Worm (Caenorhabditis elegans) whole organism, mixed stage, embryonic: ENCODE data around the gene T06D8.10.

ENCODE experiments used
- M03D4.4 ChIP-seq: sonication (generic microtip); optimal IDR thresholded peaks from 2 replicates; lab custom pipeline; 2017; ENCODE audit warnings: mild to moderate bottlenecking, missing genetic modification characterization, missing compliant biosample characterization
- bed-3 ChIP-seq: fragments of 200-800 bp; sonication (Bioruptor generic); optimal IDR thresholded peaks from 3 replicates; lab custom pipeline; 2018; ENCODE audit warnings: mild to moderate bottlenecking, missing genetic modification characterization, moderate library complexity, missing compliant biosample characterization
- blmp-1 ChIP-seq: fragments of 150-350 bp; optimal IDR thresholded peaks from 2 replicates; lab custom pipeline; 2014; ENCODE audit warnings: missing biosample characterization, missing genetic modification characterization
- ceh-39 ChIP-seq: fragments of 150-350 bp; optimal IDR thresholded peaks from 2 replicates; lab custom pipeline; 2014; ENCODE audit warnings: missing biosample characterization, missing genetic modification characterization
- ceh-43 ChIP-seq: fragments of 200-800 bp; sonication (Bioruptor generic); optimal IDR thresholded peaks from 2 replicates; lab custom pipeline; 2018; ENCODE audit warnings: mild to moderate bottlenecking, missing genetic modification characterization, moderate library complexity, missing compliant biosample characterization
- ceh-83 ChIP-seq: fragments of 200-800 bp; sonication (Bioruptor generic); optimal IDR thresholded peaks from 2 replicates; lab custom pipeline; 2018; ENCODE audit warnings: mild to moderate bottlenecking, missing genetic modification characterization, missing compliant biosample characterization
- ces-1 ChIP-seq: fragments of 150-350 bp; optimal IDR thresholded peaks from 2 replicates; lab custom pipeline; 2014; ENCODE audit warnings: missing biosample characterization, missing genetic modification reagents, missing genetic modification characterization
- cnd-1 ChIP-seq: fragments of 200-800 bp; sonication (Bioruptor generic); optimal IDR thresholded peaks from 2 replicates; lab custom pipeline; 2018; ENCODE audit warnings: mild to moderate bottlenecking, missing genetic modification characterization, missing compliant biosample characterization
- drap-1 ChIP-seq: fragments of 200-800 bp; sonication (Bioruptor generic); optimal IDR thresholded peaks from 3 replicates; lab custom pipeline; 2018; ENCODE audit warnings: mild to moderate bottlenecking, missing genetic modification characterization, missing compliant biosample characterization
- elt-1 ChIP-seq: sonication (generic microtip); optimal IDR thresholded peaks from 2 replicates; lab custom pipeline; 2017; ENCODE audit warnings: missing genetic modification characterization, mild to moderate bottlenecking, missing compliant biosample characterization, antibody characterized with exemption, moderate library complexity, borderline replicate concordance; ENCODE audit not compliant: insufficient read depth
- elt-3 ChIP-seq: fragments of 150-350 bp; optimal IDR thresholded peaks from 2 replicates; lab custom pipeline; 2014; ENCODE audit warnings: missing biosample characterization, missing genetic modification characterization
- flh-1 ChIP-seq: fragments of 200-800 bp; sonication (Bioruptor generic); optimal IDR thresholded peaks from 2 replicates; lab custom pipeline; 2018; ENCODE audit warnings: mild to moderate bottlenecking, missing genetic modification characterization, moderate library complexity, missing compliant biosample characterization
- ham-2 ChIP-seq: fragments of 200-800 bp; sonication (Bioruptor generic); optimal IDR thresholded peaks from 2 replicates; lab custom pipeline; 2018; ENCODE audit warnings: mild to moderate bottlenecking, missing genetic modification characterization, missing compliant biosample characterization
- hlh-1 ChIP-seq: fragments of 150-350 bp; optimal IDR thresholded peaks from 2 replicates; lab custom pipeline; 2014; ENCODE audit warnings: missing biosample characterization, missing genetic modification reagents, missing genetic modification characterization
- lin-13 ChIP-seq: fragments of 150-350 bp; optimal IDR thresholded peaks from 2 replicates; lab custom pipeline; 2014; ENCODE audit warnings: missing biosample characterization, missing genetic modification characterization
- lin-32 ChIP-seq: fragments of 200-800 bp; sonication (Bioruptor generic); optimal IDR thresholded peaks from 2 replicates; lab custom pipeline; 2018; ENCODE audit warnings: mild to moderate bottlenecking, missing genetic modification characterization, missing compliant biosample characterization
- lsy-2 ChIP-seq: fragments of 150-350 bp; optimal IDR thresholded peaks from 2 replicates; lab custom pipeline; 2014; ENCODE audit warnings: missing biosample characterization, missing genetic modification characterization
- mab-5 ChIP-seq: fragments of 150-350 bp; optimal IDR thresholded peaks from 2 replicates; lab custom pipeline; 2014; ENCODE audit warnings: missing biosample characterization, missing genetic modification characterization
- mep-1 ChIP-seq: fragments of 150-350 bp; optimal IDR thresholded peaks from 2 replicates; lab custom pipeline; 2017; ENCODE audit warnings: missing biosample characterization, missing genetic modification reagents, missing genetic modification characterization, inconsistent platforms
- mls-2 ChIP-seq: sonication (generic microtip); optimal IDR thresholded peaks from 2 replicates; lab custom pipeline; 2016; ENCODE audit warnings: mild to moderate bottlenecking, missing genetic modification characterization, moderate library complexity, missing compliant biosample characterization
- nhr-12 ChIP-seq: fragments of 150-350 bp; optimal IDR thresholded peaks from 2 replicates; lab custom pipeline; 2014; ENCODE audit warnings: missing biosample characterization, missing genetic modification characterization
- nhr-2 ChIP-seq: fragments of 150-350 bp; optimal IDR thresholded peaks from 2 replicates; lab custom pipeline; 2014; ENCODE audit warnings: missing biosample characterization, missing genetic modification characterization
- nhr-237 ChIP-seq: fragments of 150-350 bp; optimal IDR thresholded peaks from 2 replicates; lab custom pipeline; 2014; ENCODE audit warnings: missing biosample characterization, missing genetic modification characterization
- nhr-28 ChIP-seq: fragments of 150-350 bp; optimal IDR thresholded peaks from 2 replicates; lab custom pipeline; 2014; ENCODE audit warnings: missing biosample characterization, missing genetic modification characterization
- nhr-76 ChIP-seq: sonication (generic microtip); optimal IDR thresholded peaks from 2 replicates; lab custom pipeline; 2017; ENCODE audit warnings: missing biosample characterization, missing genetic modification characterization
- pha-4 ChIP-seq: fragments of 150-350 bp; optimal IDR thresholded peaks from 2 replicates; lab custom pipeline; 2018; ENCODE audit warnings: missing biosample characterization, missing genetic modification reagents, missing genetic modification characterization
- sem-2 ChIP-seq: fragments of 200-800 bp; sonication (Bioruptor generic); optimal IDR thresholded peaks from 2 replicates; lab custom pipeline; 2018; ENCODE audit warnings: mild to moderate bottlenecking, missing genetic modification characterization, missing compliant biosample characterization
- snpc-4 ChIP-seq: fragments of 150-350 bp; optimal IDR thresholded peaks from 2 replicates; lab custom pipeline; 2014; ENCODE audit warnings: missing biosample characterization, missing genetic modification characterization
- sptf-1 ChIP-seq: sonication (generic microtip); optimal IDR thresholded peaks from 2 replicates; lab custom pipeline; 2017; ENCODE audit warnings: mild to moderate bottlenecking, missing genetic modification characterization, moderate library complexity, missing compliant biosample characterization
- tbx-8 ChIP-seq: fragments of 200-800 bp; sonication (Bioruptor generic); optimal IDR thresholded peaks from 2 replicates; lab custom pipeline; 2018; ENCODE audit warnings: mild to moderate bottlenecking, missing genetic modification characterization, moderate library complexity, missing compliant biosample characterization
- unc-120 ChIP-seq: sonication (generic microtip); optimal IDR thresholded peaks from 2 replicates; lab custom pipeline; 2017; ENCODE audit warnings: missing genetic modification characterization, missing compliant biosample characterization; ENCODE audit not compliant: poor library complexity, severe bottlenecking
- unc-39 ChIP-seq: fragments of 150-350 bp; optimal IDR thresholded peaks from 2 replicates; lab custom pipeline; 2014; ENCODE audit warnings: missing biosample characterization, missing genetic modification characterization
- unc-62 ChIP-seq: fragments of 150-350 bp; optimal IDR thresholded peaks from 2 replicates; lab custom pipeline; 2014; ENCODE audit warnings: missing biosample characterization, missing genetic modification reagents, missing genetic modification characterization
- zip-8 ChIP-seq: fragments of 150-350 bp; optimal IDR thresholded peaks from 2 replicates; lab custom pipeline; 2014; ENCODE audit warnings: missing biosample characterization, missing genetic modification characterization
- ztf-11 ChIP-seq: fragments of 150-350 bp; optimal IDR thresholded peaks from 2 replicates; lab custom pipeline; 2014; ENCODE audit warnings: missing biosample characterization, missing genetic modification characterization

The T06D8.10 gene

DNA sequence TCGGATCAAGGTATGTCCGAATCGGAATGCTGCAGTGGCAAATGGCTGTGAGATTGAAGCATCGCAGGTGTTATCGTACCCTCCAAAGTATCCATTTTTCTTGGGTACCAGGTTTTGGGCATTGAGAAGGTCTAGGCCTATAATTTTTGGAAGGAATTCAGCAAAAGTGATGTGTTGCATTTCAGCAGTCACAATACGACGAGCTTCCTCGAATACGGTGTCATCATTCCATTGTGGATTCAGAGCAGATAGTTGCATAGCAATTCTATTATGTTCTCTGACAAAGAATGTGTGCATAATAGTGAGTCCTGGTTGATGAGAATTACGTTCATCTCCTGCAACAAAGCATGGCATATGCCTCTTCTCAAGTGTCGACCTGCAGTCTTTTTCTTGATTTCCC lies 4.4 kb downstream of the T06D8.10 start:
- TF ChIP-seq unc-39 (tag; lab: Kevin White, UChicago), result no peak
- no peak for TF ChIP-seq snpc-4 (tag; lab: Kevin White, UChicago)
- no peak for TF ChIP-seq nhr-2 (tag; lab: Kevin White, UChicago)

DNA sequence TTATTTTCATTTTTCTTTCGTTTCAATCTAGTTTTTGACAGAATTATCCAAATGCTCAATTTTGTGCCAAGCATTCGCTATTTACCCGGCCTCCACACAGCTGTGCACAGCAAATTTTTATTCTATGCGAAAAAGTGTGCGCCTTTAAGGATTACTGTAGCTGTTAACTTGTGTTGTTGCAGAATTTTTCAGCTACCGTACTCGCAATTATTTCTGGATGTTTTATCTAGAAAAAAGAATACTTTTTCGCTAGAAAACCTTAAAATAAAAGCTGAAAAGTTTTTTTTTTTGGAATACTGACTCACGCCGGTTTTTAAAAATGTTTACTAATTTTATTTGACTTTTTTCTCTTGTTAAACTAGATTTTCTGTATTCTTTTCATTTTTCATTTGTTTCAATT lies 5.8 kb downstream of the T06D8.10 start:
- no peak for TF ChIP-seq nhr-28 (tag; lab: Kevin White, UChicago)
- no peak for TF ChIP-seq snpc-4 (tag; lab: Kevin White, UChicago)
- no peak for TF ChIP-seq ham-2 (GFP tag; lab: Kevin White, UChicago)
- no peak for TF ChIP-seq nhr-237
- no peak for TF ChIP-seq unc-62 (GFP tag; lab: Kevin White, UChicago)
- no peak for TF ChIP-seq tbx-8
- TF ChIP-seq elt-1 (tag; lab: Kevin White, UChicago), result no peak
- TF ChIP-seq lin-13 (tag; lab: Kevin White, UChicago), result no peak
- TF ChIP-seq M03D4.4, result no peak
- no peak for TF ChIP-seq nhr-12 (tag; lab: Kevin White, UChicago)
- TF ChIP-seq nhr-76, result no peak
- TF ChIP-seq mab-5 (tag; lab: Kevin White, UChicago), result no peak
- TF ChIP-seq bed-3 (GFP tag; lab: Kevin White, UChicago), result no peak
- TF ChIP-seq ceh-83, result no peak
- TF ChIP-seq lin-32, result no peak
- no peak for TF ChIP-seq hlh-1 (tag; lab: Kevin White, UChicago)
- TF ChIP-seq blmp-1, result no peak
- no peak for TF ChIP-seq unc-120 (tag; lab: Kevin White, UChicago)
- TF ChIP-seq ztf-11 (tag; lab: Kevin White, UChicago), result no peak

DNA sequence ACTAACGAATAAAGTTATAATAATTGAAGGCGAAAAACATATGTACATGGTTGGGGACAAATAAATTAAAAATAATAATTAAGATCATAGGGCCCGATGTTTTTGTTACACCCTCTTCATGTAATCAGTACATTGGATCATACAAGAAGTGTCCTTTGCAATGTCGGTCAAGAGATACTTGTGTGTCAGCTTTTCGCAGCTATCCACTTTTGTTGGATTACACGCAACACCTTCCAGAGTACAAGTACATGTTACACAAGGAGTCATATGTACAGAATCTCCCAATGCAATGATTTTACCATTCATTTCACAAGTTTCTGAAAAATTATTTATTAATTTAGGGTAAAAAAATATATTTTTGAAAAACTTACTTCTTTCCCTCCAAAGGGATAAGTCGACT lies 6.4 kb downstream of the T06D8.10 start:
- TF ChIP-seq nhr-28 (tag; lab: Kevin White, UChicago), result no peak

DNA sequence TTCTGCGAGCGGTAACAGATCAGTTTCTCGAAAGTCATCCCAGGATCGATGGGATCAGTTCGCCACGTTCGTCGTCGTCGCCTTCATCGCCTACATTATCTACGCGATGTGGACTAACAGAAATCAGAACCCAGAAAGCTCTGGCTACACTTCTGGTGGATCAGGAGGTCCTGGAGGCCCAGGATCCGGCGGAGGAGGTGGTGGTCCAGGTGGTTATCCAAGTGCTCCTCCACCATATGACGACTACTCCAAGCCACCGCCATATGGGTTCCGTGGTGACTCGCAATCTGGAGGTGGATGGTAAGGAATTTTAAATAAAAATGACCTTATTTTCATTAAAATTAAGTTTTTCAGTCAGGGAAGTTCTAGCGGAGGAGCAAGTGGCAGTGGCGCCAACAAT lies 7.1 kb downstream of the T06D8.10 start:
- TF ChIP-seq lin-13 (tag; lab: Kevin White, UChicago) (no peak), unc-39 (tag; lab: Kevin White, UChicago) (no peak), nhr-2 (tag; lab: Kevin White, UChicago) (no peak), elt-3 (tag; lab: Kevin White, UChicago) (no peak), sem-2 (GFP tag; lab: Kevin White, UChicago) (no peak), ham-2 (GFP tag; lab: Kevin White, UChicago) (no peak), hlh-1 (tag; lab: Kevin White, UChicago) (no peak), unc-62 (GFP tag; lab: Kevin White, UChicago) (no peak), snpc-4 (tag; lab: Kevin White, UChicago) (no peak), mep-1 (tag; lab: Kevin White, UChicago) (no peak), nhr-76 (no peak), sptf-1 (tag; lab: Kevin White, UChicago) (no peak), pha-4 (tag; lab: Kevin White, UChicago) (no peak), blmp-1 (no peak), mab-5 (tag; lab: Kevin White, UChicago) (no peak)
- TF ChIP-seq, all 35 proteins: peak for 0

DNA sequence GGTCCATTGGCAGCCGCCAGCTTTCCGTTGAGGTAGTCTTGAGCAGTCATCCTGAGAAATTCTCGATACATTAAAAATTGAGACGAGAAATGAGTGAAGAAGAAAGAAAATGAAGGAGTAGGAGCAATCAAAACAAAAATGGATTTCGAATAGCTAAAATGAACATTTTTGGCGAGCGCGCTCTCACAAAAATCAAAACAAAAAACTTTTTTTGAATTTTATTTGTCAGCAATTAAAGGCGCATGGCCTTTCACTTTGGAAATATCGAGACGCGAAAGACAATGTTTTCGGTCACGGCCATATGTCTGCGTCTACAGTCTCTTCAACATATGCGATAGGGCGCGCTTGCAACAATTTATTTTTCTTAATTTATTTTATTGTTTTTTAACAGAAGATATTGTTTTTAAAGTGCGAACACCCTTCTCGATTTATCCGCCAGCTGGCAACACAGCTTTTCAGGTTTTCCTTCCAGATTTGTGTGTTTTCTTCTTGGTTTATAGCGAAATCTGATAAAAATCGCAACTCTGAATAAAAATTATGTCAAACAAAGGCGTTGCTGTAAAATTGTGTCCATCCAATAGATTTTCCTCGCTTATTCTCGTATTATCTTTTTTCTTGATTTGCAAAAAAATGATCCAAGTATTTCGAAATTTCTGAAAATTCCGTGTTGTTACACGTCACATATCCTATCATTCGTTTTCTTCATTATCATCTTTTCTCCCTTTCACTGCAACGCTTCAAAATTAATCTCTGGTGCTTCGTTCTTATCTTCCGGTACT lies 8.3 kb downstream of the T06D8.10 start, which contains the start of the genes rpn-9 and T06D8.9:
rpn-9 (minus strand) TSS at position 51 of the 779 bp plus-strand sequence.
T06D8.9 (plus strand) TSS at position 729 of the 779 bp plus-strand sequence.
- TF ChIP-seq drap-1 (GFP tag; lab: Kevin White, UChicago) (peak; percentile 24), nhr-12 (tag; lab: Kevin White, UChicago) (no peak), snpc-4 (tag; lab: Kevin White, UChicago) (no peak), lin-13 (tag; lab: Kevin White, UChicago) (peak; percentile 69), pha-4 (tag; lab: Kevin White, UChicago) (peak; percentile 68), mls-2 (peak; percentile 39), cnd-1 (tag; lab: Kevin White, UChicago) (no peak), zip-8 (tag; lab: Kevin White, UChicago) (no peak), unc-39 (tag; lab: Kevin White, UChicago) (no peak), flh-1 (GFP tag; lab: Kevin White, UChicago) (no peak), nhr-28 (tag; lab: Kevin White, UChicago) (no peak), ceh-83 (no peak), unc-120 (tag; lab: Kevin White, UChicago) (peak; percentile 55), ztf-11 (tag; lab: Kevin White, UChicago) (no peak), lsy-2 (tag; lab: Kevin White, UChicago) (peak; percentile 83), ham-2 (GFP tag; lab: Kevin White, UChicago) (no peak), lin-32 (no peak), nhr-237 (peak; percentile 91), elt-3 (tag; lab: Kevin White, UChicago) (no peak), bed-3 (GFP tag; lab: Kevin White, UChicago) (no peak), sem-2 (GFP tag; lab: Kevin White, UChicago) (no peak), ceh-39 (tag; lab: Kevin White, UChicago) (no peak), tbx-8 (no peak), mep-1 (tag; lab: Kevin White, UChicago) (peak; percentile 92), nhr-2 (tag; lab: Kevin White, UChicago) (no peak), mab-5 (tag; lab: Kevin White, UChicago) (no peak), sptf-1 (tag; lab: Kevin White, UChicago) (no peak), ces-1 (GFP tag; lab: Kevin White, UChicago) (no peak), ceh-43 (GFP tag; lab: Kevin White, UChicago) (no peak), elt-1 (tag; lab: Kevin White, UChicago) (no peak), nhr-76 (no peak), M03D4.4 (no peak), unc-62 (GFP tag; lab: Kevin White, UChicago) (peak; percentile 59), blmp-1 (peak; percentile 26), hlh-1 (tag; lab: Kevin White, UChicago) (peak; percentile 62)
- TF ChIP-seq, all 35 proteins: peak for 11
